Fruit fly (Drosophila melanogaster): ENCODE results near the gene glec.

The glec gene

DNA sequence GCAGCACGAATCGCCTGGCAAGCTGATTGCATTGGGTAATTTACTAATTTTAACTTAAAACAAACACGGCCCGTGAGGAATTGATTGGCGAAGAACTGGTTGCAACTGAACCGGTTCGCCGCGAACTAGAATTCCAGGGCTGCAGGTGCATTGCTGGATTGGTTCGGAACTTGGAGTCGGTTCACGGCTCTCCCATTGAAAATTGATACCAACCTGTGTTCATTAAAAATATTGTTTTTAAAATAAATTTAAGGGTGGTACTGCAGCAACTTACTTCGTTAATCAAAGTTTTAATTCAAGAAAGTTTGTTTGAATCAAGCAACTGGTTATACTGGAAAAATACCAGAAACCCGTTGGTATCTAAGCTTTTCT lies 33.5 kb downstream of the glec start, which contains the start of gene CASK (continued):
- TF ChIP-seq NC2α (GFP tag; optimal IDR thresholded peaks at IDR 0.05): no peak
- TF ChIP-seq cad (GFP tag; optimal IDR thresholded peaks at IDR 0.05): no peak
- TF ChIP-seq Kr (GFP tag; optimal IDR thresholded peaks at IDR 0.05): no peak
- TF ChIP-seq ara (GFP tag; IDR thresholded peaks at IDR 0.05): no peak
- no peak for TF ChIP-seq CG1024 (GFP tag; IDR thresholded peaks at IDR 0.05)
- TF ChIP-seq CG12071 (GFP tag; optimal IDR thresholded peaks at IDR 0.05): no peak
- TF ChIP-seq ash1 (GFP tag; optimal IDR thresholded peaks at IDR 0.05): no peak
- no peak for TF ChIP-seq tll (GFP tag; optimal IDR thresholded peaks at IDR 0.05)
- no peak for TF ChIP-seq Nf-YA (GFP tag; IDR thresholded peaks at IDR 0.05)
- no peak for TF ChIP-seq CG4854 (GFP tag; optimal IDR thresholded peaks at IDR 0.05)
- TF ChIP-seq oc (tag; optimal IDR thresholded peaks at IDR 0.05): no peak
- TF ChIP-seq twi (tag; optimal IDR thresholded peaks at IDR 0.05): no peak
- no peak for TF ChIP-seq CG16863 (GFP tag; optimal IDR thresholded peaks at IDR 0.05)
- no peak for TF ChIP-seq NK7.1 (GFP tag; optimal IDR thresholded peaks at IDR 0.05)
- TF ChIP-seq Rx (GFP tag; IDR thresholded peaks at IDR 0.05): no peak
- TF ChIP-seq CG8290 (GFP tag; optimal IDR thresholded peaks at IDR 0.05): no peak
- TF ChIP-seq CG8290 (tag; optimal IDR thresholded peaks at IDR 0.05): no peak
- no peak for TF ChIP-seq HHEX (GFP tag; optimal IDR thresholded peaks at IDR 0.05)
- no peak for TF ChIP-seq Hr39 (optimal IDR thresholded peaks at IDR 0.05)
- TF ChIP-seq CG4617 (GFP tag; optimal IDR thresholded peaks at IDR 0.05; ENCODE audit: borderline replicate concordance): peak; percentile 39
- no peak for TF ChIP-seq CG11560 (tag; IDR thresholded peaks at IDR 0.05)
- TF ChIP-seq CG7928 (GFP tag; optimal IDR thresholded peaks at IDR 0.05): peak; percentile 94
- TF ChIP-seq Fer2 (tag; optimal IDR thresholded peaks at IDR 0.05): no peak
- peak; percentile 17 for TF ChIP-seq Dek (tag; optimal IDR thresholded peaks at IDR 0.05)
- TF ChIP-seq CG18262 (tag; optimal IDR thresholded peaks at IDR 0.05): no peak
- TF ChIP-seq CG31224 (GFP tag; IDR thresholded peaks at IDR 0.05): no peak
- TF ChIP-seq Bteb2 (GFP tag; optimal IDR thresholded peaks at IDR 0.05): no peak
- TF ChIP-seq gcm (GFP tag; optimal IDR thresholded peaks at IDR 0.05): no peak
- no peak for TF ChIP-seq CG18476 (GFP tag; optimal IDR thresholded peaks at IDR 0.05)
- no peak for TF ChIP-seq ind (GFP tag; optimal IDR thresholded peaks at IDR 0.05)
- TF ChIP-seq fd102C (GFP tag; optimal IDR thresholded peaks at IDR 0.05): no peak
- TF ChIP-seq bab2 (GFP tag; optimal IDR thresholded peaks at IDR 0.05): no peak
- no peak for TF ChIP-seq esg (GFP tag; conservative IDR thresholded peaks at IDR 0.05)
- no peak for TF ChIP-seq Hr78 (GFP tag; optimal IDR thresholded peaks at IDR 0.05)
- TF ChIP-seq Oaz (GFP tag; IDR thresholded peaks at IDR 0.05): no peak
- TF ChIP-seq CG11093 (GFP tag; IDR thresholded peaks at IDR 0.05): no peak
- TF ChIP-seq Mad (GFP tag; optimal IDR thresholded peaks at IDR 0.05): no peak
- no peak for TF ChIP-seq HLH3B (GFP tag; IDR thresholded peaks at IDR 0.05)
- peak; percentile 14 for TF ChIP-seq CG2712 (tag; optimal IDR thresholded peaks at IDR 0.05)
- TF ChIP-seq CG7271 (tag; optimal IDR thresholded peaks at IDR 0.05): no peak
- TF ChIP-seq fru (optimal IDR thresholded peaks at IDR 0.05): no peak
- no peak for TF ChIP-seq Ptx1 (GFP tag; IDR thresholded peaks at IDR 0.05)
- TF ChIP-seq Max (GFP tag; optimal IDR thresholded peaks at IDR 0.05): peak; percentile 8
- no peak for TF ChIP-seq CG17802 (tag; optimal IDR thresholded peaks at IDR 0.05)
- no peak for TF ChIP-seq CrebB (tag; optimal IDR thresholded peaks at IDR 0.05)
- no peak for TF ChIP-seq CG10274 (GFP tag; optimal IDR thresholded peaks at IDR 0.05)
- no peak for TF ChIP-seq HLH4C (GFP tag; IDR thresholded peaks at IDR 0.05; ENCODE audit: partially characterized antibody)
- TF ChIP-seq CG8388 (GFP tag; optimal IDR thresholded peaks at IDR 0.05): no peak
- no peak for TF ChIP-seq BtbVII (GFP tag; optimal IDR thresholded peaks at IDR 0.05)
- no peak for TF ChIP-seq fu2 (GFP tag; optimal IDR thresholded peaks at IDR 0.05)
- no peak for TF ChIP-seq tup (GFP tag; optimal IDR thresholded peaks at IDR 0.05)
- TF ChIP-seq CG14710 (tag; optimal IDR thresholded peaks at IDR 0.05): peak; percentile 40
- TF ChIP-seq mirr (GFP tag; optimal IDR thresholded peaks at IDR 0.05): no peak
